Fruit fly (Drosophila melanogaster) whole organism, embryonic: ENCODE data around the gene Grip128.

Source experiments
- Asciz ChIP-seq: fragments of 200-800 bp; sonication (Bioruptor generic); optimal IDR thresholded peaks from 2 replicates; lab custom pipeline; 2017; ENCODE audit warnings: missing biosample characterization, mild to moderate bottlenecking, missing genetic modification characterization, missing genetic modification reagents
- CG10366 ChIP-seq: fragments of 200-800 bp; sonication (Bioruptor generic); IDR thresholded peaks from 2 replicates; pipeline ENCODE4 v1.3.6; 2022; ENCODE audit warnings: missing biosample characterization, missing genetic modification characterization
- CG11085 ChIP-seq: fragments of 200-800 bp; sonication (Bioruptor generic); IDR thresholded peaks from 2 replicates; pipeline ENCODE4 v1.3.6; 2022; ENCODE audit warnings: missing biosample characterization, missing genetic modification characterization
- CG11560 ChIP-seq: fragments of 200-800 bp; sonication (Bioruptor generic); IDR thresholded peaks from 3 replicates; pipeline ENCODE4 v1.3.6; 2022; ENCODE audit warnings: missing biosample characterization, missing genetic modification characterization
- CG12071 ChIP-seq: fragments of 200-800 bp; sonication (Bioruptor generic); optimal IDR thresholded peaks from 3 replicates; lab custom pipeline; 2018; ENCODE audit warnings: missing biosample characterization, mild to moderate bottlenecking, missing genetic modification characterization
- CG12744 ChIP-seq: fragments of 200-800 bp; sonication (Bioruptor generic); optimal IDR thresholded peaks from 2 replicates; lab custom pipeline; 2016; ENCODE audit warnings: missing biosample characterization, missing genetic modification characterization
- CG13123 ChIP-seq: fragments of 200-800 bp; sonication (Bioruptor generic); optimal IDR thresholded peaks from 2 replicates; lab custom pipeline; 2016; ENCODE audit warnings: missing biosample characterization, missing genetic modification characterization
- CG15514 ChIP-seq: fragments of 200-800 bp; sonication (Bioruptor generic); optimal IDR thresholded peaks from 3 replicates; lab custom pipeline; 2017; ENCODE audit warnings: missing biosample characterization, missing genetic modification characterization, mild to moderate bottlenecking, moderate library complexity, missing genetic modification reagents
- CG1602 ChIP-seq: fragments of 200-800 bp; sonication (Bioruptor generic); optimal IDR thresholded peaks from 3 replicates; lab custom pipeline; 2016; ENCODE audit warnings: missing biosample characterization, missing genetic modification characterization
- CG17385 ChIP-seq: fragments of 200-800 bp; sonication (Bioruptor generic); optimal IDR thresholded peaks from 3 replicates; lab custom pipeline; 2018; ENCODE audit warnings: missing biosample characterization, mild to moderate bottlenecking, missing genetic modification characterization
- CG18262 ChIP-seq: fragments of 200-800 bp; optimal IDR thresholded peaks from 3 replicates; lab custom pipeline; 2019; ENCODE audit warnings: missing biosample characterization, mild to moderate bottlenecking, missing genetic modification characterization, moderate library complexity
- CG2120 ChIP-seq: fragments of 200-800 bp; sonication (Bioruptor generic); optimal IDR thresholded peaks from 3 replicates; lab custom pipeline; 2016; ENCODE audit warnings: missing biosample characterization, missing genetic modification characterization
- CG31441 ChIP-seq: fragments of 200-800 bp; sonication (Bioruptor generic); IDR thresholded peaks from 2 replicates; pipeline ENCODE4 v1.3.6; 2022; ENCODE audit warnings: missing biosample characterization, missing genetic modification characterization
- CG3838 ChIP-seq: fragments of 200-800 bp; sonication (Bioruptor generic); optimal IDR thresholded peaks from 3 replicates; lab custom pipeline; 2016; ENCODE audit warnings: missing biosample characterization, missing genetic modification characterization
- CG4360 ChIP-seq: fragments of 200-800 bp; sonication (Bioruptor generic); IDR thresholded peaks from 2 replicates; pipeline ENCODE4 v1.3.6; 2022; ENCODE audit warnings: missing biosample characterization, missing genetic modification characterization
- CG6813 ChIP-seq: fragments of 200-800 bp; sonication (Bioruptor generic); optimal IDR thresholded peaks from 2 replicates; lab custom pipeline; 2017; ENCODE audit warnings: missing biosample characterization, missing genetic modification characterization, mild to moderate bottlenecking, moderate library complexity, missing genetic modification reagents
- D19A ChIP-seq: fragments of 200-800 bp; optimal IDR thresholded peaks from 3 replicates; lab custom pipeline; 2019; ENCODE audit warnings: missing biosample characterization, mild to moderate bottlenecking, missing genetic modification characterization, moderate library complexity
- Deaf1 ChIP-seq: fragments of 200-800 bp; optimal IDR thresholded peaks from 3 replicates; lab custom pipeline; 2019; ENCODE audit warnings: missing biosample characterization, mild to moderate bottlenecking, missing genetic modification characterization, moderate library complexity
- ERR ChIP-seq: fragments of 200-800 bp; sonication (Bioruptor generic); optimal IDR thresholded peaks from 2 replicates; lab custom pipeline; 2016; ENCODE audit warnings: missing biosample characterization, missing genetic modification characterization
- H15 ChIP-seq: fragments of 200-800 bp; sonication (Bioruptor generic); IDR thresholded peaks from 3 replicates; pipeline ENCODE4 v1.3.6; 2022; ENCODE audit warnings: missing biosample characterization, missing genetic modification characterization
- H2.0 ChIP-seq: fragments of 200-800 bp; sonication (Bioruptor generic); IDR thresholded peaks from 2 replicates; pipeline ENCODE4 v1.3.6; 2022; ENCODE audit warnings: missing biosample characterization, missing genetic modification characterization
- Mad ChIP-seq: fragments of 200-800 bp; sonication (Bioruptor generic); optimal IDR thresholded peaks from 2 replicates; lab custom pipeline; 2016; ENCODE audit warnings: missing biosample characterization, missing genetic modification characterization
- Trl ChIP-seq, 3 experiments: fragments of >200 bp in 2 of 3; fragments of 200-800 bp in 1 of 3; sonication (Bioruptor generic) in 1 of 3; optimal IDR thresholded peaks; 2 replicates in 1 of 3; 3 replicates in 2 of 3; lab custom pipeline; 2016 to 2017; ENCODE audit warnings: missing biosample characterization in 1 of 3, missing genetic modification characterization in 1 of 3
- aop ChIP-seq: fragments of 200-800 bp; sonication (Bioruptor generic); IDR thresholded peaks from 2 replicates; pipeline ENCODE4 v1.3.6; 2022; ENCODE audit warnings: missing biosample characterization, missing genetic modification characterization
- ato ChIP-seq: fragments of 200-800 bp; sonication (Bioruptor generic); IDR thresholded peaks from 2 replicates; pipeline ENCODE4 v1.3.6; 2022; ENCODE audit warnings: missing biosample characterization, missing genetic modification characterization; ENCODE audit not compliant: partially characterized antibody
- cato ChIP-seq: fragments of 200-800 bp; sonication (Bioruptor generic); optimal IDR thresholded peaks from 2 replicates; lab custom pipeline; 2016; ENCODE audit warnings: missing biosample characterization, missing genetic modification characterization, borderline replicate concordance
- chif ChIP-seq, 2 experiments: fragments of 200-800 bp; sonication (Bioruptor generic); optimal IDR thresholded peaks; 3 replicates each; lab custom pipeline; 2016; ENCODE audit warnings: missing biosample characterization in 2 of 2, missing genetic modification characterization in 2 of 2
- crc ChIP-seq: fragments of 200-800 bp; sonication (Bioruptor generic); optimal IDR thresholded peaks from 2 replicates; lab custom pipeline; 2016; ENCODE audit warnings: missing biosample characterization, missing genetic modification characterization
- dm ChIP-seq: fragments of 200-800 bp; sonication (Bioruptor generic); optimal IDR thresholded peaks from 3 replicates; lab custom pipeline; 2016; ENCODE audit warnings: missing biosample characterization, missing genetic modification characterization
- dmrt11E ChIP-seq: fragments of 200-800 bp; sonication (Bioruptor generic); optimal IDR thresholded peaks from 3 replicates; lab custom pipeline; 2018; ENCODE audit warnings: missing biosample characterization, mild to moderate bottlenecking, missing genetic modification characterization, moderate library complexity
- fd96Cb ChIP-seq: fragments of 200-800 bp; sonication (Bioruptor generic); optimal IDR thresholded peaks from 2 replicates; lab custom pipeline; 2018; ENCODE audit warnings: missing biosample characterization, mild to moderate bottlenecking, missing genetic modification characterization, moderate library complexity
- gcm ChIP-seq: fragments of 200-800 bp; sonication (Bioruptor generic); optimal IDR thresholded peaks from 2 replicates; lab custom pipeline; 2019; ENCODE audit warnings: missing biosample characterization, mild to moderate bottlenecking, missing genetic modification characterization, moderate library complexity
- hkb ChIP-seq, 2 experiments: fragments of 200-800 bp in 1 of 2; fragments of >200 bp in 1 of 2; sonication (Bioruptor generic) in 1 of 2; IDR thresholded peaks in 1 of 2; optimal IDR thresholded peaks in 1 of 2; 2 replicates each; pipeline versions ENCODE4 v1.3.6 to Lab custom; 2017 to 2022; ENCODE audit warnings: missing biosample characterization in 1 of 2, missing genetic modification characterization in 1 of 2
- hth ChIP-seq: fragments of >200 bp; optimal IDR thresholded peaks from 2 replicates; lab custom pipeline; 2017; ENCODE audit warnings: inconsistent platforms
- insv ChIP-seq, 2 experiments: fragments of 200-800 bp; sonication (Bioruptor generic); optimal IDR thresholded peaks; 3 replicates each; lab custom pipeline; 2016 to 2018; ENCODE audit warnings: missing biosample characterization in 2 of 2, missing genetic modification characterization in 2 of 2
- jing ChIP-seq: fragments of 200-800 bp; sonication (Bioruptor generic); optimal IDR thresholded peaks from 2 replicates; lab custom pipeline; 2018; ENCODE audit warnings: missing biosample characterization, mild to moderate bottlenecking, missing genetic modification characterization
- kni ChIP-seq: fragments of 200-800 bp; sonication (Bioruptor generic); optimal IDR thresholded peaks from 3 replicates; lab custom pipeline; 2017; ENCODE audit warnings: mild to moderate bottlenecking, missing biosample characterization, missing genetic modification reagents, missing genetic modification characterization
- knrl ChIP-seq: fragments of 200-800 bp; sonication (Bioruptor generic); IDR thresholded peaks from 3 replicates; pipeline ENCODE4 v1.3.6; 2022; ENCODE audit warnings: missing biosample characterization, missing genetic modification characterization; ENCODE audit not compliant: partially characterized antibody
- luna ChIP-seq: fragments of 200-800 bp; sonication (Bioruptor generic); optimal IDR thresholded peaks from 2 replicates; lab custom pipeline; 2016; ENCODE audit warnings: missing biosample characterization, missing genetic modification characterization
- oc ChIP-seq: fragments of 200-800 bp; sonication (Bioruptor generic); optimal IDR thresholded peaks from 2 replicates; lab custom pipeline; 2018; ENCODE audit warnings: missing biosample characterization, mild to moderate bottlenecking, missing genetic modification characterization, moderate library complexity
- onecut ChIP-seq: fragments of 200-800 bp; sonication (Bioruptor generic); IDR thresholded peaks from 2 replicates; pipeline ENCODE4 v1.3.6; 2022; ENCODE audit warnings: missing biosample characterization, missing genetic modification characterization
- otp ChIP-seq: fragments of 200-800 bp; sonication (Bioruptor generic); IDR thresholded peaks from 3 replicates; pipeline ENCODE4, ENCODE4 v1.3.6; 2022; ENCODE audit warnings: missing biosample characterization, missing genetic modification characterization
- pan ChIP-seq, 4 experiments: fragments of >200 bp in 3 of 4; fragments of 200-800 bp in 1 of 4; sonication (Bioruptor generic) in 1 of 4; optimal IDR thresholded peaks in 3 of 4; IDR thresholded peaks in 1 of 4; 2 replicates each; pipeline versions ENCODE4 v1.3.6 to Lab custom; 2017 to 2022; ENCODE audit warnings: missing biosample characterization in 2 of 4, missing genetic modification characterization in 2 of 4, mixed read lengths in 1 of 4
- pros ChIP-seq: fragments of 200-800 bp; sonication (Bioruptor generic); optimal IDR thresholded peaks from 3 replicates; lab custom pipeline; 2019; ENCODE audit warnings: missing biosample characterization, mild to moderate bottlenecking, missing genetic modification characterization, moderate library complexity
- sob ChIP-seq: fragments of 200-800 bp; sonication (Bioruptor generic); IDR thresholded peaks from 2 replicates; pipeline ENCODE4 v1.3.6; 2022; ENCODE audit warnings: missing biosample characterization, missing genetic modification characterization
- sqz ChIP-seq: fragments of 200-800 bp; sonication (Bioruptor generic); optimal IDR thresholded peaks from 3 replicates; lab custom pipeline; 2018; ENCODE audit warnings: missing biosample characterization, mild to moderate bottlenecking, missing genetic modification characterization
- stwl ChIP-seq: fragments of 200-800 bp; sonication (Bioruptor generic); optimal IDR thresholded peaks from 3 replicates; lab custom pipeline; 2018; ENCODE audit warnings: missing biosample characterization, mild to moderate bottlenecking, missing genetic modification characterization, moderate library complexity
- sug ChIP-seq: fragments of 200-800 bp; optimal IDR thresholded peaks from 2 replicates; lab custom pipeline; 2019; ENCODE audit warnings: missing biosample characterization, mild to moderate bottlenecking, missing genetic modification characterization, moderate library complexity
- wor ChIP-seq: fragments of 200-800 bp; sonication (Bioruptor generic); IDR thresholded peaks from 2 replicates; pipeline ENCODE4 v1.3.6; 2022; ENCODE audit warnings: missing biosample characterization, missing genetic modification characterization

Grip128 gene

dm6 chrX:15498791-15499190, 26.9 kb upstream of the Grip128 start (continued):
- TF ChIP-seq otp (GFP tag; lab: Robert Waterston, UW) (peak; percentile 68; the same call in 2 of the 3 replicates), dmrt11E (tag; lab: Kevin White, UChicago) (peak; percentile 15), CG12071 (GFP tag; lab: Kevin White, UChicago) (no peak), fd96Cb (tag; lab: Kevin White, UChicago) (no peak), cato (GFP tag; lab: Kevin White, UChicago) (no peak), Trl (optimal IDR thresholded peaks at IDR 0.05; lab: Kevin White, UChicago) (no peak), Trl (GFP tag; optimal IDR thresholded peaks at IDR 0.05; lab: Kevin White, UChicago) (peak; percentile 21), CG18262 (tag; lab: Kevin White, UChicago) (peak; percentile 14), CG4360 (GFP tag; lab: Robert Waterston, UW) (0 out of 2 replicates have a peak, but pooled peaks have one; percentile 28), CG10366 (GFP tag; lab: Robert Waterston, UW) (no peak), Mad (GFP tag; lab: Kevin White, UChicago) (no peak), dm (peak; percentile 6), CG12744 (GFP tag; lab: Kevin White, UChicago) (peak; percentile 57), gcm (GFP tag; lab: Kevin White, UChicago) (peak; percentile 34), D19A (peak; percentile 12), oc (tag; lab: Kevin White, UChicago) (no peak), sob (0 out of 2 replicates have a peak, but pooled peaks have one; percentile 15), Asciz (no peak), CG1602 (GFP tag; lab: Kevin White, UChicago) (no peak), CG6813 (GFP tag; lab: Kevin White, UChicago) (peak; percentile 5), chif (GFP tag; optimal IDR thresholded peaks at IDR 0.05; lab: Kevin White, UChicago) (peak in 1 of 2 experiments; percentile 22), pan (optimal IDR thresholded peaks at IDR 0.05; lab: Kevin White, UChicago) (no peak), pan (GFP tag; optimal IDR thresholded peaks at IDR 0.05 in 1 of 2, IDR thresholded peaks at IDR 0.05 in 1 of 2) (peak in 1 of 2 experiments; percentile 12), pros (GFP tag; lab: Kevin White, UChicago) (no peak), CG2120 (GFP tag; lab: Kevin White, UChicago) (peak; percentile 8), ato (GFP tag; lab: Robert Waterston, UW) (no peak), kni (peak; percentile 5), CG11560 (tag; lab: Robert Waterston, UW) (no peak), stwl (peak; percentile 49), jing (GFP tag; lab: Kevin White, UChicago) (peak; percentile 27), sqz (GFP tag; lab: Kevin White, UChicago) (peak; percentile 9), aop (GFP tag; lab: Robert Waterston, UW) (no peak), H2.0 (GFP tag; lab: Robert Waterston, UW) (no peak), wor (no peak), CG17385 (GFP tag; lab: Kevin White, UChicago) (no peak), CG11085 (no peak), CG13123 (GFP tag; lab: Kevin White, UChicago) (no peak), hkb (optimal IDR thresholded peaks at IDR 0.05; lab: Kevin White, UChicago) (no peak), hkb (GFP tag; IDR thresholded peaks at IDR 0.05; lab: Robert Waterston, UW) (peak; percentile 27; the same call in 1 of the 2 replicates), crc (no peak), hth (lab: Kevin White, UChicago) (no peak), CG15514 (GFP tag; lab: Kevin White, UChicago) (peak; percentile 35), Deaf1 (peak; percentile 99), sug (tag; lab: Kevin White, UChicago) (peak; percentile 10), CG31441 (0 out of 2 replicates have a peak, but pooled peaks have one; percentile 17), H15 (GFP tag; lab: Robert Waterston, UW) (no peak), ERR (GFP tag; lab: Kevin White, UChicago) (no peak), knrl (no peak), insv (GFP tag; optimal IDR thresholded peaks at IDR 0.05; lab: Kevin White, UChicago) (peak in 1 of 2 experiments; percentile 11), luna (GFP tag; lab: Kevin White, UChicago) (no peak), CG3838 (GFP tag; lab: Kevin White, UChicago) (no peak), onecut (GFP tag; lab: Robert Waterston, UW) (no peak)
